Fruit fly (Drosophila melanogaster): ENCODE data around the gene CG5418.
A peak's percentile ranks its signal among the peaks of the same experiment; 100 is the strongest.

The CG5418 gene

DNA sequence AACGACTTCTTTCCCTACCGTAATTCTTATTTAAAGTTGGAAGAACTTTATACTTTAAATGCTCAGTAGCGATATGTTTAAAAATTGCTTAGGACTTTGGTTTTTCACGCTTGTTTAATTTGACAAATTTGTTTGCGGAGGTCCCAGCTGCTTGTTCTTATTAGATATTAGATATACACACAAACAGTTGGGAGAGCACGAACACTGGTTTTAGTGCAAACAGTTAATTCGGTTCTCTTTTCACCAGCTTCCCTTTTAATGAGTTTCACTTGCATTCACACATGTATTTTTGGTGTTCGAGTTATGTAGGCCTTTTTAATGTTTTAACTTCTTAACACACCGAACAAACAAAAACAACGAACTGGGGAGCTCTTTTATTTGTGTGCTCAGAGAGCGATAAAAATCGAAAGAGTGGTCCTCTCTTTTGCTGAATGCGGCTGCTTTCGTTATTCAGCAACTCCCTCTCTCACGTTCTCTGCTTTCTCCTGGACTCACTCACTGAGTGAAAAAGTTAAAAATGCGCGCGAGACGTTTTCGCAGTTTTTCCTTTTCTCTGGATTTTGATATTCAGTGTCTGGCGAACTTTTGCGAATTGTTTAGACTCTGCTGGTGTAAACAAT lies 29.8 kb upstream of the CG5418 start (continued):
- no peak for TF ChIP-seq pfk (GFP tag; optimal IDR thresholded peaks at IDR 0.05)
- peak; percentile 34; the same call in 1 of the 2 replicates for TF ChIP-seq stc (GFP tag; IDR thresholded peaks at IDR 0.05)
- no peak for TF ChIP-seq slou (GFP tag; optimal IDR thresholded peaks at IDR 0.05)
- TF ChIP-seq Hr3 (GFP tag; optimal IDR thresholded peaks at IDR 0.05) = no peak
- TF ChIP-seq btn (GFP tag; optimal IDR thresholded peaks at IDR 0.05) = no peak
- TF ChIP-seq fd3F (GFP tag; optimal IDR thresholded peaks at IDR 0.05) = no peak
- no peak for TF ChIP-seq BtbVII (GFP tag; optimal IDR thresholded peaks at IDR 0.05)
- TF ChIP-seq CG2199 (GFP tag; IDR thresholded peaks at IDR 0.05) = 0 out of 3 replicates have a peak, but pooled peaks have one; percentile 12
- no peak for TF ChIP-seq az2 (GFP tag; optimal IDR thresholded peaks at IDR 0.05)
- TF ChIP-seq z (GFP tag; IDR thresholded peaks at IDR 0.05) = peak; percentile 89
- TF ChIP-seq pum (GFP tag; optimal IDR thresholded peaks at IDR 0.05) = no peak
- peak; percentile 24 for TF ChIP-seq kni (GFP tag; optimal IDR thresholded peaks at IDR 0.05)
- no peak for TF ChIP-seq seq (GFP tag; IDR thresholded peaks at IDR 0.05)
- TF ChIP-seq CG31365 (tag; optimal IDR thresholded peaks at IDR 0.05) = no peak
- no peak for TF ChIP-seq CG10979 (tag; optimal IDR thresholded peaks at IDR 0.05)
- peak; percentile 79 for TF ChIP-seq yki (optimal IDR thresholded peaks at IDR 0.05)
- TF ChIP-seq CG7839 (tag; optimal IDR thresholded peaks at IDR 0.05) = no peak
- no peak for TF ChIP-seq schlank (tag; optimal IDR thresholded peaks at IDR 0.05)
- no peak for TF ChIP-seq kah (GFP tag; optimal IDR thresholded peaks at IDR 0.05)
- no peak for TF ChIP-seq sima (GFP tag; optimal IDR thresholded peaks at IDR 0.05)
- TF ChIP-seq CG15479 (GFP tag; optimal IDR thresholded peaks at IDR 0.05) = no peak
- no peak for TF ChIP-seq eyg (GFP tag; optimal IDR thresholded peaks at IDR 0.05)
- no peak for TF ChIP-seq CG12744 (GFP tag; optimal IDR thresholded peaks at IDR 0.05)
- TF ChIP-seq GATAe (GFP tag; conservative IDR thresholded peaks at IDR 0.05) = no peak
- no peak for TF ChIP-seq Atf-2 (GFP tag; optimal IDR thresholded peaks at IDR 0.05)
- no peak; the same call in 1 of the 2 replicates for TF ChIP-seq sna (GFP tag; IDR thresholded peaks at IDR 0.05; ENCODE audit: partially characterized antibody)
- TF ChIP-seq CG17612 (GFP tag; IDR thresholded peaks at IDR 0.05) = no peak
- TF ChIP-seq CG10431 (GFP tag; optimal IDR thresholded peaks at IDR 0.05) = peak; percentile 13
- TF ChIP-seq crp (GFP tag; optimal IDR thresholded peaks at IDR 0.05) = no peak
- TF ChIP-seq CG13775 (GFP tag; optimal IDR thresholded peaks at IDR 0.05) = no peak
- no peak for TF ChIP-seq Jarid2 (GFP tag; optimal IDR thresholded peaks at IDR 0.05)
- TF ChIP-seq Elba2 (GFP tag; optimal IDR thresholded peaks at IDR 0.05) = no peak
- TF ChIP-seq Camta (GFP tag; optimal IDR thresholded peaks at IDR 0.05) = no peak
- no peak for TF ChIP-seq CG2678 (tag; optimal IDR thresholded peaks at IDR 0.05)
- TF ChIP-seq org-1 (GFP tag; optimal IDR thresholded peaks at IDR 0.05) = no peak
- peak; percentile 19; the same call in 1 of the 2 replicates for TF ChIP-seq CG11247 (GFP tag; IDR thresholded peaks at IDR 0.05)
- TF ChIP-seq gsb (GFP tag; IDR thresholded peaks at IDR 0.05) = no peak
- no peak for TF ChIP-seq CG31441 (GFP tag; IDR thresholded peaks at IDR 0.05)
- no peak for TF ChIP-seq CrebB (tag; optimal IDR thresholded peaks at IDR 0.05)
- TF ChIP-seq CG1647 (GFP tag; optimal IDR thresholded peaks at IDR 0.05) = no peak
- TF ChIP-seq her (GFP tag; optimal IDR thresholded peaks at IDR 0.05) = no peak
- no peak for TF ChIP-seq Abd-B (GFP tag; optimal IDR thresholded peaks at IDR 0.05)
- TF ChIP-seq insv (GFP tag; optimal IDR thresholded peaks at IDR 0.05) = peak in 1 of 2 experiments; percentile 86
- TF ChIP-seq CG15011 (GFP tag; optimal IDR thresholded peaks at IDR 0.05) = no peak
- TF ChIP-seq CG17568 (GFP tag; optimal IDR thresholded peaks at IDR 0.05) = no peak
- no peak for TF ChIP-seq tna (GFP tag; IDR thresholded peaks at IDR 0.05; ENCODE audit: partially characterized antibody)
- TF ChIP-seq CG8765 (GFP tag; IDR thresholded peaks at IDR 0.05) = no peak
- no peak for TF ChIP-seq Scr (GFP tag; IDR thresholded peaks at IDR 0.05; ENCODE audit: partially characterized antibody)
- TF ChIP-seq CG10274 (GFP tag; optimal IDR thresholded peaks at IDR 0.05) = no peak
- no peak for TF ChIP-seq Hr78 (GFP tag; optimal IDR thresholded peaks at IDR 0.05)
- peak; percentile 66 for TF ChIP-seq sens (GFP tag)
